Fruit fly (Drosophila melanogaster) whole organism, prepupa: Measurements from ENCODE around the gene teq.

ENCODE experiments used
- Blimp-1 ChIP-seq: fragments of 200-800 bp; sonication (Bioruptor generic); optimal IDR thresholded peaks from 3 replicates; lab custom pipeline; 2017; ENCODE audit warnings: missing biosample characterization, missing genetic modification characterization, mild to moderate bottlenecking, moderate library complexity, missing genetic modification reagents
- CG10631 ChIP-seq: fragments of 200-800 bp; sonication (Bioruptor generic); optimal IDR thresholded peaks from 2 replicates; lab custom pipeline; 2016; ENCODE audit warnings: missing biosample characterization, missing genetic modification characterization
- CG10669 ChIP-seq: fragments of 200-800 bp; sonication (Bioruptor generic); optimal IDR thresholded peaks from 3 replicates; lab custom pipeline; 2018; ENCODE audit warnings: missing biosample characterization, mild to moderate bottlenecking, missing genetic modification characterization, moderate library complexity
- CG11294 ChIP-seq: fragments of 200-800 bp; sonication (Bioruptor generic); IDR thresholded peaks from 2 replicates; pipeline ENCODE4 v1.3.6; 2022; ENCODE audit warnings: missing biosample characterization, missing genetic modification characterization
- CG15336 ChIP-seq: fragments of 200-800 bp; sonication (Bioruptor generic); IDR thresholded peaks from 2 replicates; pipeline ENCODE4 v1.3.6; 2022; ENCODE audit warnings: missing biosample characterization, missing genetic modification characterization
- CG1621 ChIP-seq: fragments of 200-800 bp; sonication (Bioruptor generic); optimal IDR thresholded peaks from 3 replicates; lab custom pipeline; 2018; ENCODE audit warnings: missing biosample characterization, mild to moderate bottlenecking, missing genetic modification characterization
- CG16779 ChIP-seq: fragments of 200-800 bp; sonication (Bioruptor generic); optimal IDR thresholded peaks from 3 replicates; lab custom pipeline; 2017; ENCODE audit warnings: missing biosample characterization, mild to moderate bottlenecking, missing genetic modification characterization
- CG3032 ChIP-seq: fragments of 200-800 bp; optimal IDR thresholded peaks from 2 replicates; lab custom pipeline; 2019; ENCODE audit warnings: missing biosample characterization, mild to moderate bottlenecking, missing genetic modification characterization, moderate library complexity
- CG32006 ChIP-seq: fragments of 200-800 bp; sonication (Bioruptor generic); optimal IDR thresholded peaks from 3 replicates; lab custom pipeline; 2017; ENCODE audit warnings: missing biosample characterization, mild to moderate bottlenecking, missing genetic modification characterization
- CG34406 ChIP-seq: fragments of 200-800 bp; sonication (Bioruptor generic); optimal IDR thresholded peaks from 3 replicates; lab custom pipeline; 2016; ENCODE audit warnings: missing biosample characterization, missing genetic modification characterization
- CG3919 ChIP-seq: fragments of 200-800 bp; sonication (Bioruptor generic); optimal IDR thresholded peaks from 3 replicates; lab custom pipeline; 2016; ENCODE audit warnings: missing biosample characterization, missing genetic modification characterization
- CG4318 ChIP-seq: fragments of 200-800 bp; sonication (Bioruptor generic); optimal IDR thresholded peaks from 3 replicates; lab custom pipeline; 2017; ENCODE audit warnings: missing biosample characterization, mild to moderate bottlenecking, missing genetic modification characterization
- CG6276 ChIP-seq: fragments of 200-800 bp; sonication (Bioruptor generic); optimal IDR thresholded peaks from 2 replicates; lab custom pipeline; 2017; ENCODE audit warnings: missing biosample characterization, mild to moderate bottlenecking, missing genetic modification characterization
- CG6792 ChIP-seq: fragments of 200-800 bp; sonication (Bioruptor generic); optimal IDR thresholded peaks from 3 replicates; lab custom pipeline; 2016; ENCODE audit warnings: missing biosample characterization, missing genetic modification characterization
- CG6808 ChIP-seq: fragments of 200-800 bp; sonication (Bioruptor generic); optimal IDR thresholded peaks from 3 replicates; lab custom pipeline; 2017; ENCODE audit warnings: missing biosample characterization, missing genetic modification characterization, mild to moderate bottlenecking, moderate library complexity, missing genetic modification reagents
- CG6854 ChIP-seq: fragments of 200-800 bp; sonication (Bioruptor generic); optimal IDR thresholded peaks from 2 replicates; lab custom pipeline; 2017; ENCODE audit warnings: missing biosample characterization, mild to moderate bottlenecking, missing genetic modification characterization
- CG7368 ChIP-seq: fragments of 200-800 bp; sonication (Bioruptor generic); optimal IDR thresholded peaks from 3 replicates; lab custom pipeline; 2016; ENCODE audit warnings: missing biosample characterization, missing genetic modification characterization
- CG8119 ChIP-seq: fragments of 200-800 bp; sonication (Bioruptor generic); IDR thresholded peaks from 3 replicates; pipeline ENCODE4 v1.3.6; 2022; ENCODE audit warnings: missing biosample characterization, missing genetic modification characterization
- CG8319 ChIP-seq: fragments of 200-800 bp; sonication (Bioruptor generic); optimal IDR thresholded peaks from 3 replicates; lab custom pipeline; 2016; ENCODE audit warnings: missing biosample characterization, missing genetic modification characterization
- CG9139 ChIP-seq: fragments of 200-800 bp; sonication (Bioruptor generic); optimal IDR thresholded peaks from 3 replicates; lab custom pipeline; 2017; ENCODE audit warnings: missing biosample characterization, mild to moderate bottlenecking, missing genetic modification characterization
- Eip75B ChIP-seq: fragments of 200-800 bp; sonication (Bioruptor generic); optimal IDR thresholded peaks from 3 replicates; lab custom pipeline; 2016; ENCODE audit warnings: missing biosample characterization, missing genetic modification characterization
- Eip78C ChIP-seq: fragments of 200-800 bp; sonication (Bioruptor generic); peaks from one replicate; lab custom pipeline; 2016; ENCODE audit warnings: missing biosample characterization, missing genetic modification characterization
- Eip93F ChIP-seq: fragments of 200-800 bp; sonication (Bioruptor generic); optimal IDR thresholded peaks from 2 replicates; lab custom pipeline; 2016; ENCODE audit warnings: missing biosample characterization, mild to moderate bottlenecking, missing genetic modification characterization
- Ets96B ChIP-seq: fragments of 200-800 bp; optimal IDR thresholded peaks from 2 replicates; lab custom pipeline; 2019; ENCODE audit warnings: missing biosample characterization, mild to moderate bottlenecking, missing genetic modification characterization, moderate library complexity
- Gug ChIP-seq: fragments of 200-800 bp; sonication (Bioruptor generic); IDR thresholded peaks from 2 replicates; pipeline ENCODE4 v1.3.6; 2022; ENCODE audit warnings: missing biosample characterization, missing genetic modification characterization
- Hr38 ChIP-seq: sonication (Bioruptor generic); optimal IDR thresholded peaks from 2 replicates; lab custom pipeline; 2016; ENCODE audit warnings: missing biosample characterization, missing genetic modification characterization
- Hr4 ChIP-seq: fragments of 200-800 bp; sonication (Bioruptor generic); optimal IDR thresholded peaks from 3 replicates; lab custom pipeline; 2016; ENCODE audit warnings: missing biosample characterization, missing genetic modification characterization
- OdsH ChIP-seq: fragments of 200-800 bp; sonication (Bioruptor generic); optimal IDR thresholded peaks from 3 replicates; lab custom pipeline; 2016; ENCODE audit warnings: missing biosample characterization, missing genetic modification characterization
- Sox15 ChIP-seq: fragments of 200-800 bp; sonication (Bioruptor generic); optimal IDR thresholded peaks from 3 replicates; lab custom pipeline; 2016; ENCODE audit warnings: missing biosample characterization, missing genetic modification characterization
- acj6 ChIP-seq: fragments of 200-800 bp; sonication (Bioruptor generic); optimal IDR thresholded peaks from 3 replicates; lab custom pipeline; 2016; ENCODE audit warnings: missing biosample characterization, missing genetic modification characterization
- cyc ChIP-seq: fragments of 200-800 bp; sonication (Bioruptor generic); optimal IDR thresholded peaks from 3 replicates; lab custom pipeline; 2016; ENCODE audit warnings: missing biosample characterization, missing genetic modification characterization
- dac ChIP-seq: fragments of 200-800 bp; sonication (Bioruptor generic); optimal IDR thresholded peaks from 2 replicates; lab custom pipeline; 2017; ENCODE audit warnings: missing biosample characterization, mild to moderate bottlenecking, missing genetic modification characterization
- dsx ChIP-seq: fragments of 200-800 bp; optimal IDR thresholded peaks from 3 replicates; lab custom pipeline; 2019; ENCODE audit warnings: missing biosample characterization, mild to moderate bottlenecking, missing genetic modification characterization, moderate library complexity; ENCODE audit not compliant: poor library complexity, severe bottlenecking
- eg ChIP-seq: fragments of 200-800 bp; sonication (Bioruptor generic); IDR thresholded peaks from 3 replicates; pipeline ENCODE4 v1.3.6; 2022; ENCODE audit warnings: missing biosample characterization, missing genetic modification characterization
- fd85E ChIP-seq: fragments of 200-800 bp; sonication (Bioruptor generic); optimal IDR thresholded peaks from 3 replicates; lab custom pipeline; 2016; ENCODE audit warnings: missing biosample characterization, missing genetic modification characterization
- net ChIP-seq: fragments of 200-800 bp; sonication (Bioruptor generic); optimal IDR thresholded peaks from 3 replicates; lab custom pipeline; 2016; ENCODE audit warnings: missing biosample characterization, missing genetic modification characterization
- spab ChIP-seq: fragments of 200-800 bp; sonication (Bioruptor generic); optimal IDR thresholded peaks from 2 replicates; lab custom pipeline; 2017; ENCODE audit warnings: missing biosample characterization, mild to moderate bottlenecking, missing genetic modification characterization, missing genetic modification reagents
- svp ChIP-seq: fragments of 200-800 bp; sonication (Bioruptor generic); peaks from one replicate; lab custom pipeline; 2016; ENCODE audit warnings: missing biosample characterization, missing genetic modification characterization
- topi ChIP-seq: fragments of 200-800 bp; sonication (Bioruptor generic); optimal IDR thresholded peaks from 3 replicates; lab custom pipeline; 2016; ENCODE audit warnings: missing biosample characterization, missing genetic modification characterization
- vri ChIP-seq: fragments of 200-800 bp; sonication (Bioruptor generic); optimal IDR thresholded peaks from 3 replicates; lab custom pipeline; 2016; ENCODE audit warnings: missing biosample characterization, mild to moderate bottlenecking, missing genetic modification characterization

teq gene

dm6 chr3L:9113582-9114282 is 39.3 kb downstream of the teq start:
- peak; percentile 28 for TF ChIP-seq CG32006
- TF ChIP-seq CG15336 (GFP tag; lab: Robert Waterston, UW), result no peak; the same call in 1 of the 2 replicates
- peak; percentile 8 for TF ChIP-seq Hr4 (GFP tag; lab: Kevin White, UChicago)
- TF ChIP-seq fd85E, result no peak
- TF ChIP-seq CG4318 (GFP tag; lab: Kevin White, UChicago), result no peak
- TF ChIP-seq CG11294 (GFP tag; lab: Robert Waterston, UW), result no peak
- TF ChIP-seq OdsH (GFP tag; lab: Kevin White, UChicago), result no peak
- no peak for TF ChIP-seq CG10669 (GFP tag; lab: Kevin White, UChicago)
- no peak for TF ChIP-seq dac (GFP tag; lab: Kevin White, UChicago)
- TF ChIP-seq CG9139, result no peak
- TF ChIP-seq CG1621 (tag; lab: Kevin White, UChicago), result no peak
- peak; percentile 52 for TF ChIP-seq net (GFP tag; lab: Kevin White, UChicago)
- TF ChIP-seq eg, result no peak
- TF ChIP-seq Ets96B (tag; lab: Kevin White, UChicago), result no peak
- no peak for TF ChIP-seq Eip75B
- TF ChIP-seq CG34406 (GFP tag; lab: Kevin White, UChicago), result no peak
- no peak for TF ChIP-seq topi
- TF ChIP-seq CG16779, result no peak
- TF ChIP-seq cyc (GFP tag; lab: Kevin White, UChicago), result no peak
- no peak for TF ChIP-seq Sox15 (GFP tag; lab: Kevin White, UChicago)
- no peak for TF ChIP-seq CG6854 (GFP tag; lab: Kevin White, UChicago)
- no peak for TF ChIP-seq CG3919
- peak; percentile 60 for TF ChIP-seq Eip78C (GFP tag; lab: Kevin White, UChicago)
- peak; percentile 18 for TF ChIP-seq svp (GFP tag; lab: Kevin White, UChicago)
- TF ChIP-seq Eip93F (GFP tag; lab: Kevin White, UChicago), result no peak
- TF ChIP-seq CG10631 (GFP tag; lab: Kevin White, UChicago), result no peak
- no peak for TF ChIP-seq CG3032
- TF ChIP-seq CG7368 (GFP tag; lab: Kevin White, UChicago), result no peak
- TF ChIP-seq Blimp-1 (GFP tag; lab: Kevin White, UChicago), result no peak
- TF ChIP-seq dsx (GFP tag; lab: Kevin White, UChicago), result no peak
- TF ChIP-seq, all 60 proteins: peak for 5

- no peak for TF ChIP-seq acj6 (GFP tag; lab: Kevin White, UChicago)
- TF ChIP-seq OdsH (GFP tag; lab: Kevin White, UChicago), result no peak
- no peak for TF ChIP-seq CG8119
- no peak for TF ChIP-seq Gug (GFP tag; lab: Robert Waterston, UW)
- TF ChIP-seq vri (GFP tag; lab: Kevin White, UChicago), result no peak
- no peak for TF ChIP-seq net (GFP tag; lab: Kevin White, UChicago)
- TF ChIP-seq CG6808 (GFP tag; lab: Kevin White, UChicago), result no peak
- no peak for TF ChIP-seq Eip93F (GFP tag; lab: Kevin White, UChicago)
Observed at dm6 chr3L:9114404-9114803, 40.0 kb downstream of the teq start.

- TF ChIP-seq svp (GFP tag; lab: Kevin White, UChicago), result no peak
- no peak for TF ChIP-seq Eip75B
- no peak for TF ChIP-seq spab
- no peak for TF ChIP-seq Hr38 (GFP tag; lab: Kevin White, UChicago)
- TF ChIP-seq Hr4 (GFP tag; lab: Kevin White, UChicago), result no peak
- TF ChIP-seq cyc (GFP tag; lab: Kevin White, UChicago), result no peak
- no peak for TF ChIP-seq net (GFP tag; lab: Kevin White, UChicago)
- no peak for TF ChIP-seq CG8319 (GFP tag; lab: Kevin White, UChicago)
- TF ChIP-seq CG10669 (GFP tag; lab: Kevin White, UChicago), result no peak
- no peak for TF ChIP-seq CG32006
- no peak for TF ChIP-seq CG6792 (GFP tag; lab: Kevin White, UChicago)
- TF ChIP-seq CG34406 (GFP tag; lab: Kevin White, UChicago), result no peak
- TF ChIP-seq OdsH (GFP tag; lab: Kevin White, UChicago), result no peak
- TF ChIP-seq CG15336 (GFP tag; lab: Robert Waterston, UW), result no peak
- no peak for TF ChIP-seq CG6276
- TF ChIP-seq Ets96B (tag; lab: Kevin White, UChicago), result no peak
- no peak for TF ChIP-seq CG16779
Observed at dm6 chr3L:9115654-9116053, 41.2 kb downstream of the teq start.
